Fruit fly (Drosophila melanogaster): ENCODE data around the gene vari.

- TF ChIP-seq D1 (tag; optimal IDR thresholded peaks at IDR 0.05) (no peak), CG34367 (tag; optimal IDR thresholded peaks at IDR 0.05) (no peak), EcR (GFP tag; optimal IDR thresholded peaks at IDR 0.05) (no peak), CG12605 (GFP tag; IDR thresholded peaks at IDR 0.05) (no peak), CG15710 (tag; optimal IDR thresholded peaks at IDR 0.05) (no peak), CG10348 (GFP tag; IDR thresholded peaks at IDR 0.05) (no peak), CG4496 (GFP tag; IDR thresholded peaks at IDR 0.05) (no peak), CG8301 (tag; optimal IDR thresholded peaks at IDR 0.05) (no peak), CG9948 (tag; optimal IDR thresholded peaks at IDR 0.05) (no peak), Pif1B (GFP tag; optimal IDR thresholded peaks at IDR 0.05) (no peak), gl (tag; optimal IDR thresholded peaks at IDR 0.05) (no peak), Snoo (tag; optimal IDR thresholded peaks at IDR 0.05) (no peak), fd96Ca (GFP tag; IDR thresholded peaks at IDR 0.05) (no peak), CG13204 (GFP tag; optimal IDR thresholded peaks at IDR 0.05) (no peak)
Measured at dm6 chr2L:20837885-20838284, 41.0 kb upstream of the vari start, which contains the start of gene Spn38F.

All from whole organism, pupa.